Fruit fly (Drosophila melanogaster): ENCODE data around the gene Surf6.

Surf6 gene

dm6 chr3R:19892046-19892445 is 12.6 kb downstream of the Surf6 start (continued):
- TF ChIP-seq psq (GFP tag; optimal IDR thresholded peaks at IDR 0.05) (no peak), prd (optimal IDR thresholded peaks at IDR 0.05) (no peak), prd (GFP tag; IDR thresholded peaks at IDR 0.05) (peak; percentile 84), slp2 (GFP tag; optimal IDR thresholded peaks at IDR 0.05) (peak; percentile 33), emc (GFP tag; optimal IDR thresholded peaks at IDR 0.05) (peak; percentile 58), CG9817 (tag; optimal IDR thresholded peaks at IDR 0.05) (peak; percentile 72), dysf (GFP tag; IDR thresholded peaks at IDR 0.05) (peak; percentile 85), CG11398 (GFP tag; optimal IDR thresholded peaks at IDR 0.05) (peak; percentile 41), lola (GFP tag; optimal IDR thresholded peaks at IDR 0.05) (peak in 1 of 3 experiments; percentile 37), crp (GFP tag; optimal IDR thresholded peaks at IDR 0.05) (no peak), pum (GFP tag; optimal IDR thresholded peaks at IDR 0.05) (peak; percentile 71), Oaz (GFP tag; IDR thresholded peaks at IDR 0.05) (0 out of 2 replicates have a peak, but pooled peaks have one; percentile 20), CG17912 (GFP tag; optimal IDR thresholded peaks at IDR 0.05) (peak; percentile 14), CG17328 (GFP tag; IDR thresholded peaks at IDR 0.05) (peak; percentile 58; the same call in 1 of the 2 replicates), CG17186 (GFP tag; optimal IDR thresholded peaks at IDR 0.05) (no peak), bab2 (GFP tag; optimal IDR thresholded peaks at IDR 0.05) (peak; percentile 52), en (GFP tag; optimal IDR thresholded peaks at IDR 0.05) (no peak), CG2712 (tag; optimal IDR thresholded peaks at IDR 0.05) (peak; percentile 77), nerfin-1 (tag; optimal IDR thresholded peaks at IDR 0.05) (peak; percentile 59), CG14860 (GFP tag; IDR thresholded peaks at IDR 0.05; ENCODE audit: partially characterized antibody) (peak; percentile 47; the same call in 1 of the 3 replicates), corto (GFP tag; optimal IDR thresholded peaks at IDR 0.05) (no peak), vfl (GFP tag; optimal IDR thresholded peaks at IDR 0.05) (peak; percentile 29), CG4328 (GFP tag; optimal IDR thresholded peaks at IDR 0.05) (peak; percentile 65), CG6272 (GFP tag; IDR thresholded peaks at IDR 0.05) (peak; percentile 57; the same call in 1 of the 2 replicates), mirr (GFP tag; optimal IDR thresholded peaks at IDR 0.05) (peak; percentile 49), MTF-1 (GFP tag; optimal IDR thresholded peaks at IDR 0.05; ENCODE audit: borderline replicate concordance) (peak; percentile 51), HmgZ (tag; optimal IDR thresholded peaks at IDR 0.05) (peak; percentile 22), Bteb2 (GFP tag; optimal IDR thresholded peaks at IDR 0.05) (peak; percentile 3), CG15696 (tag; optimal IDR thresholded peaks at IDR 0.05) (peak; percentile 58), CG12104 (GFP tag; optimal IDR thresholded peaks at IDR 0.05) (peak; percentile 34), CG10979 (tag; optimal IDR thresholded peaks at IDR 0.05) (peak; percentile 67), CG13296 (GFP tag; optimal IDR thresholded peaks at IDR 0.05) (peak; percentile 62), CG4707 (GFP tag; optimal IDR thresholded peaks at IDR 0.05) (peak; percentile 46), CG11695 (GFP tag; IDR thresholded peaks at IDR 0.05) (peak; percentile 81), H15 (GFP tag; IDR thresholded peaks at IDR 0.05) (peak; percentile 68), D19A (tag; optimal IDR thresholded peaks at IDR 0.05) (peak; percentile 67), Chrac-16 (GFP tag; optimal IDR thresholded peaks at IDR 0.05) (peak; percentile 42), CG34376 (GFP tag; optimal IDR thresholded peaks at IDR 0.05) (peak; percentile 20), CG10209 (GFP tag; optimal IDR thresholded peaks at IDR 0.05) (peak; percentile 59), CG32767 (GFP tag; IDR thresholded peaks at IDR 0.05) (peak; percentile 67), exex (tag; optimal IDR thresholded peaks at IDR 0.05) (no peak), yki (optimal IDR thresholded peaks at IDR 0.05) (no peak), CG3726 (GFP tag; IDR thresholded peaks at IDR 0.05) (peak; percentile 73; the same call in 2 of the 3 replicates), oc (tag; optimal IDR thresholded peaks at IDR 0.05) (no peak), fd96Cb (tag; optimal IDR thresholded peaks at IDR 0.05) (peak; percentile 76), gsb-n (tag; optimal IDR thresholded peaks at IDR 0.05) (peak; percentile 48), CG15011 (GFP tag; optimal IDR thresholded peaks at IDR 0.05) (peak; percentile 43), kay (GFP tag; optimal IDR thresholded peaks at IDR 0.05) (peak; percentile 17), CG10654 (GFP tag; optimal IDR thresholded peaks at IDR 0.05) (peak; percentile 59), E2f1 (GFP tag; IDR thresholded peaks at IDR 0.05) (peak; percentile 71), Oli (tag; optimal IDR thresholded peaks at IDR 0.05) (peak; percentile 77)
